Fruit fly (Drosophila melanogaster) whole organism, embryonic: ENCODE data around the gene RpL37-1.
A peak's percentile ranks its signal among the peaks of the same experiment; 100 is the strongest.

Experiments
- Abd-B ChIP-seq: fragments of 200-800 bp; sonication (Bioruptor generic); optimal IDR thresholded peaks from 2 replicates; lab custom pipeline; 2018; ENCODE audit warnings: missing biosample characterization, mild to moderate bottlenecking, missing genetic modification characterization, moderate library complexity
- BEAF-32 ChIP-seq: fragments of 200-800 bp; sonication (Bioruptor generic); optimal IDR thresholded peaks from 3 replicates; lab custom pipeline; 2017; ENCODE audit warnings: missing biosample characterization, missing genetic modification characterization, mild to moderate bottlenecking, moderate library complexity, missing genetic modification reagents
- C15 ChIP-seq: fragments of 200-800 bp; sonication (Bioruptor generic); IDR thresholded peaks from 3 replicates; pipeline ENCODE4 v1.3.6; 2022; ENCODE audit warnings: missing biosample characterization, missing genetic modification characterization
- CG10543 ChIP-seq: fragments of 200-800 bp; sonication (Bioruptor generic); optimal IDR thresholded peaks from 3 replicates; lab custom pipeline; 2017; ENCODE audit warnings: missing biosample characterization, mild to moderate bottlenecking, missing genetic modification characterization, moderate library complexity
- CG15073 ChIP-seq: fragments of 200-800 bp; sonication (Bioruptor generic); optimal IDR thresholded peaks from 2 replicates; lab custom pipeline; 2016; ENCODE audit warnings: missing biosample characterization, missing genetic modification characterization
- CG15479 ChIP-seq: fragments of 200-800 bp; sonication (Bioruptor generic); optimal IDR thresholded peaks from 3 replicates; lab custom pipeline; 2019; ENCODE audit warnings: missing biosample characterization, mild to moderate bottlenecking, missing genetic modification characterization, moderate library complexity
- CG15514 ChIP-seq: fragments of 200-800 bp; sonication (Bioruptor generic); optimal IDR thresholded peaks from 3 replicates; lab custom pipeline; 2017; ENCODE audit warnings: missing biosample characterization, missing genetic modification characterization, mild to moderate bottlenecking, moderate library complexity, missing genetic modification reagents
- CG2678 ChIP-seq: fragments of 200-800 bp; sonication (Bioruptor generic); optimal IDR thresholded peaks from 3 replicates; lab custom pipeline; 2019; ENCODE audit warnings: missing biosample characterization, mild to moderate bottlenecking, missing genetic modification characterization, moderate library complexity
- CG32772 ChIP-seq: fragments of 200-800 bp; sonication (Bioruptor generic); IDR thresholded peaks from 2 replicates; pipeline ENCODE4 v1.3.6; 2022; ENCODE audit warnings: missing biosample characterization, missing genetic modification characterization
- CG34376 ChIP-seq: fragments of 200-800 bp; sonication (Bioruptor generic); optimal IDR thresholded peaks from 2 replicates; lab custom pipeline; 2018; ENCODE audit warnings: missing biosample characterization, mild to moderate bottlenecking, missing genetic modification characterization
- CG3847 ChIP-seq: fragments of 200-800 bp; sonication (Bioruptor generic); IDR thresholded peaks from 2 replicates; pipeline ENCODE4 v1.3.6; 2022; ENCODE audit warnings: missing biosample characterization, missing genetic modification characterization
- CG4617 ChIP-seq: fragments of 200-800 bp; sonication (Bioruptor generic); optimal IDR thresholded peaks from 3 replicates; lab custom pipeline; 2016; ENCODE audit warnings: missing biosample characterization, missing genetic modification characterization, borderline replicate concordance
- CG5180 ChIP-seq: fragments of 200-800 bp; sonication (Bioruptor generic); optimal IDR thresholded peaks from 3 replicates; lab custom pipeline; 2017; ENCODE audit warnings: missing biosample characterization, missing genetic modification characterization, mild to moderate bottlenecking, moderate library complexity, missing genetic modification reagents
- CG9817 ChIP-seq: fragments of 200-800 bp; sonication (Bioruptor generic); optimal IDR thresholded peaks from 2 replicates; lab custom pipeline; 2018; ENCODE audit warnings: missing biosample characterization, mild to moderate bottlenecking, missing genetic modification characterization, moderate library complexity
- CG9876 ChIP-seq: fragments of 200-800 bp; sonication (Bioruptor generic); optimal IDR thresholded peaks from 2 replicates; lab custom pipeline; 2016; ENCODE audit warnings: missing biosample characterization, missing genetic modification characterization
- Camta ChIP-seq: fragments of 200-800 bp; sonication (Bioruptor generic); optimal IDR thresholded peaks from 2 replicates; lab custom pipeline; 2016; ENCODE audit warnings: missing biosample characterization, missing genetic modification characterization
- Dip3 ChIP-seq: fragments of 200-800 bp; sonication (Bioruptor generic); optimal IDR thresholded peaks from 3 replicates; lab custom pipeline; 2016; ENCODE audit warnings: missing biosample characterization, missing genetic modification characterization
- Doc2 ChIP-seq: fragments of 200-800 bp; sonication (Bioruptor generic); IDR thresholded peaks from 2 replicates; pipeline ENCODE4 v1.3.6; 2022; ENCODE audit warnings: missing biosample characterization, missing genetic modification characterization
- Dref ChIP-seq: fragments of 200-800 bp; sonication (Bioruptor generic); IDR thresholded peaks from 2 replicates; pipeline ENCODE4 v1.3.6; 2022; ENCODE audit warnings: missing biosample characterization, missing genetic modification characterization
- Ets65A ChIP-seq: fragments of 200-800 bp; sonication (Bioruptor generic); peaks from one replicate; lab custom pipeline; 2016; ENCODE audit warnings: missing biosample characterization, missing genetic modification characterization
- Fer3 ChIP-seq: fragments of 200-800 bp; sonication (Bioruptor generic); optimal IDR thresholded peaks from 2 replicates; lab custom pipeline; 2018; ENCODE audit warnings: missing biosample characterization, mild to moderate bottlenecking, missing genetic modification characterization, moderate library complexity
- H15 ChIP-seq: fragments of 200-800 bp; sonication (Bioruptor generic); IDR thresholded peaks from 3 replicates; pipeline ENCODE4 v1.3.6; 2022; ENCODE audit warnings: missing biosample characterization, missing genetic modification characterization
- Hmx ChIP-seq: fragments of 200-800 bp; sonication (Bioruptor generic); optimal IDR thresholded peaks from 2 replicates; lab custom pipeline; 2016; ENCODE audit warnings: missing biosample characterization, missing genetic modification characterization
- Hr51 ChIP-seq, 2 experiments: fragments of 200-800 bp; sonication (Bioruptor generic); optimal IDR thresholded peaks; 2 replicates in 1 of 2; 3 replicates in 1 of 2; lab custom pipeline; 2016 to 2018; ENCODE audit warnings: missing biosample characterization in 2 of 2, missing genetic modification characterization in 2 of 2, mild to moderate bottlenecking in 1 of 2, moderate library complexity in 1 of 2
- MTF-1 ChIP-seq: fragments of 200-800 bp; sonication (Bioruptor generic); optimal IDR thresholded peaks from 2 replicates; lab custom pipeline; 2018; ENCODE audit warnings: missing biosample characterization, mild to moderate bottlenecking, missing genetic modification characterization, borderline replicate concordance
- Med ChIP-seq: fragments of 200-800 bp; sonication (Bioruptor generic); peaks from one replicate; lab custom pipeline; 2016; ENCODE audit warnings: missing biosample characterization, missing genetic modification characterization, mild to moderate bottlenecking, inconsistent platforms, moderate library complexity
- Nf-YC ChIP-seq: fragments of 200-800 bp; optimal IDR thresholded peaks from 3 replicates; lab custom pipeline; 2019; ENCODE audit warnings: missing biosample characterization, mild to moderate bottlenecking, missing genetic modification characterization, moderate library complexity
- Poxn ChIP-seq: fragments of 200-800 bp; sonication (Bioruptor generic); IDR thresholded peaks from 2 replicates; pipeline ENCODE4 v1.3.6; 2022; ENCODE audit warnings: missing biosample characterization, missing genetic modification characterization
- Ravus ChIP-seq: fragments of 200-800 bp; sonication (Bioruptor generic); IDR thresholded peaks from 2 replicates; pipeline ENCODE4 v1.3.6; 2022; ENCODE audit warnings: missing biosample characterization, missing genetic modification characterization
- Sox100B ChIP-seq: fragments of 200-800 bp; sonication (Bioruptor generic); optimal IDR thresholded peaks from 3 replicates; lab custom pipeline; 2018; ENCODE audit warnings: missing biosample characterization, mild to moderate bottlenecking, missing genetic modification characterization
- Sry-β ChIP-seq: fragments of 200-800 bp; sonication (Bioruptor generic); optimal IDR thresholded peaks from 2 replicates; lab custom pipeline; 2018; ENCODE audit warnings: missing biosample characterization, mild to moderate bottlenecking, missing genetic modification characterization, moderate library complexity
- Vsx1 ChIP-seq: fragments of 200-800 bp; sonication (Bioruptor generic); optimal IDR thresholded peaks from 2 replicates; lab custom pipeline; 2017; ENCODE audit warnings: missing biosample characterization, mild to moderate bottlenecking, missing genetic modification characterization, missing genetic modification reagents
- ase ChIP-seq: fragments of 200-800 bp; sonication (Bioruptor generic); IDR thresholded peaks from 3 replicates; pipeline ENCODE4 v1.3.6; 2022; ENCODE audit warnings: missing biosample characterization, missing genetic modification characterization
- bbx ChIP-seq: fragments of 200-800 bp; sonication (Bioruptor generic); IDR thresholded peaks from 2 replicates; pipeline ENCODE4 v1.3.6; 2022; ENCODE audit warnings: missing biosample characterization, missing genetic modification characterization; ENCODE audit not compliant: partially characterized antibody
- dati ChIP-seq: fragments of 200-800 bp; sonication (Bioruptor generic); IDR thresholded peaks from 2 replicates; pipeline ENCODE4 v1.3.6; 2022; ENCODE audit warnings: missing biosample characterization, missing genetic modification characterization
- dpn ChIP-seq, 2 experiments: fragments of 200-800 bp; sonication (Bioruptor generic); optimal IDR thresholded peaks; 3 replicates each; lab custom pipeline; 2016; ENCODE audit warnings: missing biosample characterization in 2 of 2, missing genetic modification characterization in 2 of 2
- emc ChIP-seq: fragments of 200-800 bp; sonication (Bioruptor generic); optimal IDR thresholded peaks from 2 replicates; lab custom pipeline; 2016; ENCODE audit warnings: missing biosample characterization, missing genetic modification characterization
- ems ChIP-seq: fragments of 200-800 bp; sonication (Bioruptor generic); optimal IDR thresholded peaks from 3 replicates; lab custom pipeline; 2016; ENCODE audit warnings: missing biosample characterization, missing genetic modification characterization
- ewg ChIP-seq: fragments of 200-800 bp; sonication (Bioruptor generic); optimal IDR thresholded peaks from 3 replicates; lab custom pipeline; 2017; ENCODE audit warnings: mild to moderate bottlenecking, missing biosample characterization, missing genetic modification reagents, missing genetic modification characterization
- gfzf ChIP-seq: fragments of 200-800 bp; sonication (Bioruptor generic); optimal IDR thresholded peaks from 2 replicates; lab custom pipeline; 2016; ENCODE audit warnings: missing biosample characterization, mild to moderate bottlenecking, missing genetic modification characterization, moderate library complexity
- hb ChIP-seq: fragments of 200-800 bp; sonication (Bioruptor generic); IDR thresholded peaks from 3 replicates; pipeline ENCODE4 v1.3.6; 2022; ENCODE audit warnings: missing biosample characterization, missing genetic modification characterization; ENCODE audit not compliant: partially characterized antibody
- jumu ChIP-seq: fragments of 200-800 bp; sonication (Bioruptor generic); optimal IDR thresholded peaks from 3 replicates; lab custom pipeline; 2016; ENCODE audit warnings: missing biosample characterization, missing genetic modification characterization
- kni ChIP-seq: fragments of 200-800 bp; sonication (Bioruptor generic); optimal IDR thresholded peaks from 3 replicates; lab custom pipeline; 2017; ENCODE audit warnings: mild to moderate bottlenecking, missing biosample characterization, missing genetic modification reagents, missing genetic modification characterization
- oc ChIP-seq: fragments of 200-800 bp; sonication (Bioruptor generic); optimal IDR thresholded peaks from 2 replicates; lab custom pipeline; 2018; ENCODE audit warnings: missing biosample characterization, mild to moderate bottlenecking, missing genetic modification characterization, moderate library complexity
- salm ChIP-seq: fragments of 200-800 bp; sonication (Bioruptor generic); optimal IDR thresholded peaks from 2 replicates; lab custom pipeline; 2018; ENCODE audit warnings: missing biosample characterization, mild to moderate bottlenecking, missing genetic modification characterization
- sim ChIP-seq: fragments of 200-800 bp; sonication (Bioruptor generic); IDR thresholded peaks from 2 replicates; pipeline ENCODE4 v1.3.6; 2022; ENCODE audit warnings: missing biosample characterization, missing genetic modification characterization
- sug ChIP-seq: fragments of 200-800 bp; optimal IDR thresholded peaks from 2 replicates; lab custom pipeline; 2019; ENCODE audit warnings: missing biosample characterization, mild to moderate bottlenecking, missing genetic modification characterization, moderate library complexity
- tll ChIP-seq, 2 experiments: fragments of 200-800 bp in 1 of 2; fragments of >200 bp in 1 of 2; sonication (Bioruptor generic) in 1 of 2; optimal IDR thresholded peaks; 2 replicates each; lab custom pipeline; 2017 to 2019; ENCODE audit warnings: missing biosample characterization in 2 of 2, missing genetic modification characterization in 2 of 2, mild to moderate bottlenecking in 1 of 2, moderate library complexity in 1 of 2
- toy ChIP-seq: fragments of 200-800 bp; sonication (Bioruptor generic); IDR thresholded peaks from 2 replicates; pipeline ENCODE4 v1.3.6; 2022; ENCODE audit warnings: missing biosample characterization, missing genetic modification characterization
- wdn ChIP-seq: fragments of 200-800 bp; sonication (Bioruptor generic); IDR thresholded peaks from 2 replicates; pipeline ENCODE4 v1.3.6; 2022; ENCODE audit warnings: missing biosample characterization, missing genetic modification characterization
- zfh2 ChIP-seq: fragments of 200-800 bp; sonication (Bioruptor generic); optimal IDR thresholded peaks from 2 replicates; lab custom pipeline; 2016; ENCODE audit warnings: missing biosample characterization, missing genetic modification characterization

The RpL37-1 gene

dm6 chrX:15120116-15120515, 19.1 kb downstream of the RpL37-1 start (continued):
- peak; percentile 1 to 62 for TF ChIP-seq Hr51 (GFP tag; optimal IDR thresholded peaks at IDR 0.05; lab: Kevin White, UChicago)
- peak; percentile 69 for TF ChIP-seq CG2678 (tag; lab: Kevin White, UChicago)
- TF ChIP-seq zfh2 = peak; percentile 54
- TF ChIP-seq CG15073 = no peak
- peak; percentile 36; the same call in 1 of the 2 replicates for TF ChIP-seq wdn
- TF ChIP-seq sim = no peak
- TF ChIP-seq dpn (GFP tag; optimal IDR thresholded peaks at IDR 0.05; lab: Kevin White, UChicago) = peak; percentile 27 to 33
- TF ChIP-seq Camta (GFP tag; lab: Kevin White, UChicago) = no peak
- peak; percentile 54 for TF ChIP-seq Dip3
- no peak for TF ChIP-seq toy (GFP tag; lab: Robert Waterston, UW)
- no peak for TF ChIP-seq Sry-β (GFP tag; lab: Kevin White, UChicago)
- no peak for TF ChIP-seq salm (tag; lab: Kevin White, UChicago)
- no peak for TF ChIP-seq gfzf (GFP tag; lab: Kevin White, UChicago)
- TF ChIP-seq Sox100B = peak; percentile 28
- peak; percentile 48 for TF ChIP-seq Fer3 (tag; lab: Kevin White, UChicago)
- no peak for TF ChIP-seq ase (GFP tag; lab: Robert Waterston, UW)
- peak; percentile 50 for TF ChIP-seq CG9817 (tag; lab: Kevin White, UChicago)
- no peak for TF ChIP-seq tll (GFP tag; optimal IDR thresholded peaks at IDR 0.05; lab: Kevin White, UChicago)
- TF ChIP-seq Med (GFP tag; lab: Kevin White, UChicago) = peak; percentile 92
- TF ChIP-seq C15 (GFP tag; lab: Robert Waterston, UW) = 0 out of 3 replicates have a peak, but pooled peaks have one; percentile 8
- TF ChIP-seq Doc2 = no peak
- peak; percentile 19; the same call in 1 of the 2 replicates for TF ChIP-seq CG32772 (GFP tag; lab: Robert Waterston, UW)
- peak; percentile 35 for TF ChIP-seq sug (tag; lab: Kevin White, UChicago)
- TF ChIP-seq MTF-1 = no peak
- TF ChIP-seq, all 482 proteins: peak for 138

DNA sequence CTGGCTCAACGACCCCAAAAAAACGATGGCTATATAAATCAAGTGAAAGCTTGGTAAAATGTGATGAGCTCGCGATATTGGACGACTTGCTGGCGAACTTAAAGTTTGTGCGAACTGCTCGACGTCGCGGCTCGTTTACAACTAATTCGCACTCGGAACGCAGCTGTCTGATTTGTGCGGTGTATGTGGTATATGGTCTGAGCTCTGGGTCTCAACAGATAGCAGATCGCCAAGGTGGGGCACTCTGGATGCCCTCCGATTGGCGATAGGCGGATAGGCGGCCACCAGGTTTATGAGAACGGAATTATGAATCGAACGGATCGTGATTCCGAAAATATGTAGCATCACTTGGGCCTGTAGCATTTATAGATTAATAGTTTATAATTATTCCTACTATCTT, 22.8 kb downstream of the RpL37-1 start, which contains the start of gene Cyp4s3:
Cyp4s3 (minus strand) TSS at position 146 of the 400 bp plus-strand sequence.
- peak; percentile 56 for TF ChIP-seq CG34376 (GFP tag; lab: Kevin White, UChicago)
- no peak for TF ChIP-seq CG9876 (GFP tag; lab: Kevin White, UChicago)
- TF ChIP-seq Vsx1 (GFP tag; lab: Kevin White, UChicago) = no peak
- TF ChIP-seq emc (GFP tag; lab: Kevin White, UChicago) = no peak
- no peak for TF ChIP-seq CG4617
- no peak for TF ChIP-seq CG10543 (GFP tag; lab: Kevin White, UChicago)
- peak; percentile 52 for TF ChIP-seq Med (GFP tag; lab: Kevin White, UChicago)
- TF ChIP-seq kni (GFP tag; lab: Kevin White, UChicago) = no peak
- no peak for TF ChIP-seq CG15479 (GFP tag; lab: Kevin White, UChicago)
- TF ChIP-seq bbx (GFP tag; lab: Robert Waterston, UW) = no peak
- TF ChIP-seq BEAF-32 (GFP tag; lab: Kevin White, UChicago) = no peak
- peak; percentile 12 for TF ChIP-seq Ets65A
- peak; percentile 41 for TF ChIP-seq sug (tag; lab: Kevin White, UChicago)
- no peak for TF ChIP-seq hb (GFP tag; lab: Robert Waterston, UW)
- TF ChIP-seq dati (GFP tag; lab: Robert Waterston, UW) = no peak
- no peak for TF ChIP-seq CG3847 (GFP tag; lab: Robert Waterston, UW)
- TF ChIP-seq ems (GFP tag; lab: Kevin White, UChicago) = no peak
- TF ChIP-seq ewg (GFP tag; lab: Kevin White, UChicago) = no peak
- TF ChIP-seq Dref = no peak
- no peak for TF ChIP-seq Hmx (GFP tag; lab: Kevin White, UChicago)
- no peak for TF ChIP-seq jumu
- TF ChIP-seq Poxn (GFP tag; lab: Robert Waterston, UW) = no peak
- TF ChIP-seq oc = no peak
- no peak for TF ChIP-seq H15 (GFP tag; lab: Robert Waterston, UW)
- no peak for TF ChIP-seq Ravus (GFP tag; lab: Robert Waterston, UW)
- TF ChIP-seq CG5180 = peak; percentile 4
- no peak for TF ChIP-seq Abd-B (GFP tag; lab: Kevin White, UChicago)
- peak; percentile 10 for TF ChIP-seq CG15514 (GFP tag; lab: Kevin White, UChicago)
- TF ChIP-seq Nf-YC (tag; lab: Kevin White, UChicago) = no peak
